Worm (Caenorhabditis elegans) whole organism, early embryonic: ENCODE data around the gene egl-20.
"Not testable (repeated sequence)": the region's sequence is repeated elsewhere in the genome, so short reads cannot be mapped to it uniquely, and the experiment has no call there.

Experiments used
- B0310.2 ChIP-seq: sonication (generic microtip); optimal IDR thresholded peaks from 2 replicates; lab custom pipeline; 2016; ENCODE audit warnings: mild to moderate bottlenecking, missing genetic modification characterization, missing compliant biosample characterization
- F13C5.2 ChIP-seq: sonication (generic microtip); optimal IDR thresholded peaks from 2 replicates; lab custom pipeline; 2017; ENCODE audit warnings: mild to moderate bottlenecking, missing genetic modification characterization, inconsistent platforms, missing compliant biosample characterization
- aly-1 ChIP-seq: sonication (generic microtip); optimal IDR thresholded peaks from 2 replicates; lab custom pipeline; 2016; ENCODE audit warnings: missing genetic modification characterization, missing compliant biosample characterization
- ama-1 ChIP-seq: fragments of 150-350 bp; optimal IDR thresholded peaks from 2 replicates; lab custom pipeline; 2014
- ceh-13 ChIP-seq: fragments of 200-800 bp; sonication (Bioruptor generic); optimal IDR thresholded peaks from 2 replicates; lab custom pipeline; 2018; ENCODE audit warnings: mild to moderate bottlenecking, missing genetic modification characterization, missing compliant biosample characterization
- ceh-36 ChIP-seq: sonication (generic microtip); optimal IDR thresholded peaks from 2 replicates; lab custom pipeline; 2016; ENCODE audit warnings: missing genetic modification characterization, inconsistent platforms, missing compliant biosample characterization
- ets-7 ChIP-seq: sonication (generic microtip); optimal IDR thresholded peaks from 2 replicates; lab custom pipeline; 2016; ENCODE audit warnings: missing genotype, missing genetic modification characterization, missing compliant biosample characterization
- flt-1 ChIP-seq: fragments of 200-800 bp; sonication (Bioruptor generic); IDR thresholded peaks from 2 replicates; pipeline ENCODE4 v1.3.6; 2022; ENCODE audit warnings: missing genetic modification characterization, missing compliant biosample characterization
- hmbx-1 ChIP-seq: sonication (generic microtip); optimal IDR thresholded peaks from 2 replicates; lab custom pipeline; 2016; ENCODE audit warnings: mild to moderate bottlenecking, missing genetic modification characterization, missing compliant biosample characterization
- hmg-4 ChIP-seq: fragments of 200-800 bp; sonication (Bioruptor generic); optimal IDR thresholded peaks from 2 replicates; lab custom pipeline; 2018; ENCODE audit warnings: mild to moderate bottlenecking, missing genetic modification characterization, missing compliant biosample characterization
- hnd-1 ChIP-seq: sonication (generic microtip); optimal IDR thresholded peaks from 2 replicates; lab custom pipeline; 2016; ENCODE audit warnings: missing genetic modification characterization, missing compliant biosample characterization
- pes-1 ChIP-seq: fragments of 200-800 bp; sonication (Bioruptor generic); IDR thresholded peaks from 2 replicates; pipeline ENCODE4 v1.3.6; 2022; ENCODE audit warnings: missing genetic modification reagents, missing genetic modification characterization, missing compliant biosample characterization
- scrt-1 ChIP-seq: fragments of 200-800 bp; sonication (Bioruptor generic); IDR thresholded peaks from 2 replicates; pipeline ENCODE4 v1.3.6; 2022; ENCODE audit warnings: missing genetic modification characterization, missing compliant biosample characterization
- sea-1 ChIP-seq: fragments of 200-800 bp; sonication (Bioruptor generic); conservative IDR thresholded peaks from 2 replicates; pipeline ENCODE4 v1.3.6; 2022; ENCODE audit warnings: missing genetic modification characterization, missing compliant biosample characterization
- tbx-11 ChIP-seq: fragments of 200-800 bp; sonication (Bioruptor generic); IDR thresholded peaks from 2 replicates; pipeline ENCODE4 v1.3.6; 2022; ENCODE audit warnings: missing genetic modification characterization, missing compliant biosample characterization
- tbx-37 ChIP-seq: fragments of 200-800 bp; sonication (Bioruptor generic); conservative IDR thresholded peaks from 2 replicates; pipeline ENCODE4 v1.3.6; 2022; ENCODE audit warnings: missing genetic modification reagents, missing genetic modification characterization, missing compliant biosample characterization
- tra-4 ChIP-seq: sonication (generic microtip); optimal IDR thresholded peaks from 2 replicates; lab custom pipeline; 2017; ENCODE audit warnings: missing genetic modification characterization, missing compliant biosample characterization

The egl-20 gene

ce11 chrIV:9842071-9842470 lies 26.7 kb upstream of the egl-20 start, which contains the start of gene K07F5.17:
Gene K07F5.17 (plus strand): TSS chrIV:9842371.
- TF ChIP-seq tra-4 (tag; lab: Kevin White, UChicago) (no peak), ama-1 (lab: Kevin White, UChicago) (no peak)

- no peak for TF ChIP-seq B0310.2
- TF ChIP-seq aly-1 (tag; lab: Kevin White, UChicago) = no peak
- TF ChIP-seq sea-1 (GFP tag; lab: Robert Waterston, UW) = no peak
- no peak for TF ChIP-seq ets-7 (tag; lab: Kevin White, UChicago)
- no peak for TF ChIP-seq tra-4 (tag; lab: Kevin White, UChicago)
- TF ChIP-seq hnd-1 (tag; lab: Kevin White, UChicago) = no peak
- no peak for TF ChIP-seq ceh-13 (GFP tag; lab: Kevin White, UChicago)
These were observed 25.8 kb upstream of the egl-20 start, which contains the start of the genes kin-24 and msp-56 for ce11 chrIV:9840984-9841590. Gene kin-24 (minus strand): TSS chrIV:9841084. Gene msp-56 (plus strand): TSS chrIV:9841540.

- not testable (repeated sequence) for TF ChIP-seq ama-1 (lab: Kevin White, UChicago); tra-4 (tag; lab: Kevin White, UChicago); hmg-4
These were observed 22.0 kb upstream of the egl-20 start, which contains the start of gene msp-10 for ce11 chrIV:9837349-9837748. Gene msp-10 (plus strand): TSS chrIV:9837649.

ce11 chrIV:9836317-9836716 lies 21.0 kb upstream of the egl-20 start, which contains the start of gene msp-81:
Gene msp-81 (minus strand): TSS chrIV:9836417.
- TF ChIP-seq flt-1 (GFP tag; lab: Robert Waterston, UW) = no peak
- TF ChIP-seq pes-1 (GFP tag; lab: Robert Waterston, UW) = no peak
- TF ChIP-seq hnd-1 (tag; lab: Kevin White, UChicago) = no peak
- TF ChIP-seq ceh-36 (tag; lab: Kevin White, UChicago) = no peak
- TF ChIP-seq B0310.2 = no peak
- TF ChIP-seq tra-4 (tag; lab: Kevin White, UChicago) = no peak
- no peak for TF ChIP-seq scrt-1
- TF ChIP-seq hmg-4 = no peak
- no peak for TF ChIP-seq F13C5.2 (tag; lab: Kevin White, UChicago)
- TF ChIP-seq ama-1 (lab: Kevin White, UChicago) = no peak
- TF ChIP-seq ets-7 (tag; lab: Kevin White, UChicago) = no peak
- no peak for TF ChIP-seq hmbx-1
- TF ChIP-seq ceh-13 (GFP tag; lab: Kevin White, UChicago) = no peak
- no peak for TF ChIP-seq tbx-37 (GFP tag; lab: Robert Waterston, UW)
- TF ChIP-seq tbx-11 (GFP tag; lab: Robert Waterston, UW) = no peak
- TF ChIP-seq aly-1 (tag; lab: Kevin White, UChicago) = no peak

- TF ChIP-seq ceh-36 (tag; lab: Kevin White, UChicago) = no peak
- TF ChIP-seq tbx-11 (GFP tag; lab: Robert Waterston, UW) = no peak
- no peak for TF ChIP-seq flt-1 (GFP tag; lab: Robert Waterston, UW)
- TF ChIP-seq aly-1 (tag; lab: Kevin White, UChicago) = no peak
- no peak for TF ChIP-seq tbx-37 (GFP tag; lab: Robert Waterston, UW)
- TF ChIP-seq scrt-1 = no peak
- TF ChIP-seq ama-1 (lab: Kevin White, UChicago) = no peak
- TF ChIP-seq F13C5.2 (tag; lab: Kevin White, UChicago) = no peak
- TF ChIP-seq hmg-4 = no peak
- TF ChIP-seq hnd-1 (tag; lab: Kevin White, UChicago) = no peak
- no peak for TF ChIP-seq B0310.2
- no peak for TF ChIP-seq ets-7 (tag; lab: Kevin White, UChicago)
- TF ChIP-seq hmbx-1 = no peak
- no peak for TF ChIP-seq tra-4 (tag; lab: Kevin White, UChicago)
- TF ChIP-seq pes-1 (GFP tag; lab: Robert Waterston, UW) = no peak
- TF ChIP-seq ceh-13 (GFP tag; lab: Kevin White, UChicago) = no peak
These were observed 18.0 kb upstream of the egl-20 start for ce11 chrIV:9833337-9833736.

ce11 chrIV:9832586-9832985 lies 17.3 kb upstream of the egl-20 start, which contains the start of gene kin-21:
Gene kin-21 (plus strand): TSS chrIV:9832886.
- TF ChIP-seq flt-1 (GFP tag; lab: Robert Waterston, UW) (no peak), ceh-36 (tag; lab: Kevin White, UChicago) (no peak), pes-1 (GFP tag; lab: Robert Waterston, UW) (no peak), ceh-13 (GFP tag; lab: Kevin White, UChicago) (no peak), B0310.2 (no peak), ets-7 (tag; lab: Kevin White, UChicago) (no peak), aly-1 (tag; lab: Kevin White, UChicago) (no peak), ama-1 (lab: Kevin White, UChicago) (no peak), scrt-1 (no peak), sea-1 (GFP tag; lab: Robert Waterston, UW) (no peak), tbx-11 (GFP tag; lab: Robert Waterston, UW) (no peak), hnd-1 (tag; lab: Kevin White, UChicago) (no peak), tra-4 (tag; lab: Kevin White, UChicago) (no peak), F13C5.2 (tag; lab: Kevin White, UChicago) (no peak), tbx-37 (GFP tag; lab: Robert Waterston, UW) (no peak), hmg-4 (no peak)

ce11 chrIV:9825196-9825744 lies 9.9 kb upstream of the egl-20 start, which contains the start of gene mtr-4:
Gene mtr-4 (plus strand): TSS chrIV:9825694.
- TF ChIP-seq tbx-11 (GFP tag; lab: Robert Waterston, UW) = no peak
- no peak for TF ChIP-seq sea-1 (GFP tag; lab: Robert Waterston, UW)
- no peak for TF ChIP-seq tra-4 (tag; lab: Kevin White, UChicago)
- no peak for TF ChIP-seq hmbx-1
- no peak for TF ChIP-seq ceh-36 (tag; lab: Kevin White, UChicago)
- TF ChIP-seq F13C5.2 (tag; lab: Kevin White, UChicago) = no peak
- no peak for TF ChIP-seq ama-1 (lab: Kevin White, UChicago)
- TF ChIP-seq hmg-4 = no peak
- no peak for TF ChIP-seq B0310.2
- no peak for TF ChIP-seq flt-1 (GFP tag; lab: Robert Waterston, UW)
- no peak for TF ChIP-seq pes-1 (GFP tag; lab: Robert Waterston, UW)
- no peak for TF ChIP-seq ceh-13 (GFP tag; lab: Kevin White, UChicago)
- TF ChIP-seq tbx-37 (GFP tag; lab: Robert Waterston, UW) = no peak
- TF ChIP-seq ets-7 (tag; lab: Kevin White, UChicago) = no peak
- TF ChIP-seq hnd-1 (tag; lab: Kevin White, UChicago) = no peak
- no peak for TF ChIP-seq scrt-1
- no peak for TF ChIP-seq aly-1 (tag; lab: Kevin White, UChicago)
